Worm (Caenorhabditis elegans) whole organism, mixed stage, embryonic: ENCODE results near the gene abu-12.

Source experiments
- ceh-39 ChIP-seq: fragments of 150-350 bp; optimal IDR thresholded peaks from 2 replicates; lab custom pipeline; 2014; ENCODE audit warnings: missing biosample characterization, missing genetic modification characterization
- ces-1 ChIP-seq: fragments of 150-350 bp; optimal IDR thresholded peaks from 2 replicates; lab custom pipeline; 2014; ENCODE audit warnings: missing biosample characterization, missing genetic modification reagents, missing genetic modification characterization
- elt-1 ChIP-seq: sonication (generic microtip); optimal IDR thresholded peaks from 2 replicates; lab custom pipeline; 2017; ENCODE audit warnings: missing genetic modification characterization, mild to moderate bottlenecking, missing compliant biosample characterization, antibody characterized with exemption, moderate library complexity, borderline replicate concordance; ENCODE audit not compliant: insufficient read depth
- lin-32 ChIP-seq: fragments of 200-800 bp; sonication (Bioruptor generic); optimal IDR thresholded peaks from 2 replicates; lab custom pipeline; 2018; ENCODE audit warnings: mild to moderate bottlenecking, missing genetic modification characterization, missing compliant biosample characterization
- lsy-2 ChIP-seq: fragments of 150-350 bp; optimal IDR thresholded peaks from 2 replicates; lab custom pipeline; 2014; ENCODE audit warnings: missing biosample characterization, missing genetic modification characterization
- mab-5 ChIP-seq: fragments of 150-350 bp; optimal IDR thresholded peaks from 2 replicates; lab custom pipeline; 2014; ENCODE audit warnings: missing biosample characterization, missing genetic modification characterization
- nhr-76 ChIP-seq: sonication (generic microtip); optimal IDR thresholded peaks from 2 replicates; lab custom pipeline; 2017; ENCODE audit warnings: missing biosample characterization, missing genetic modification characterization
- sptf-1 ChIP-seq: sonication (generic microtip); optimal IDR thresholded peaks from 2 replicates; lab custom pipeline; 2017; ENCODE audit warnings: mild to moderate bottlenecking, missing genetic modification characterization, moderate library complexity, missing compliant biosample characterization
- tbx-8 ChIP-seq: fragments of 200-800 bp; sonication (Bioruptor generic); optimal IDR thresholded peaks from 2 replicates; lab custom pipeline; 2018; ENCODE audit warnings: mild to moderate bottlenecking, missing genetic modification characterization, moderate library complexity, missing compliant biosample characterization
- unc-62 ChIP-seq: fragments of 150-350 bp; optimal IDR thresholded peaks from 2 replicates; lab custom pipeline; 2014; ENCODE audit warnings: missing biosample characterization, missing genetic modification reagents, missing genetic modification characterization
- ztf-11 ChIP-seq: fragments of 150-350 bp; optimal IDR thresholded peaks from 2 replicates; lab custom pipeline; 2014; ENCODE audit warnings: missing biosample characterization, missing genetic modification characterization

ce11 chrX:504046-504843 lies 46.8 kb upstream of the abu-12 start:
- no peak for TF ChIP-seq ces-1 (GFP tag; lab: Kevin White, UChicago)
- peak; percentile 43 for TF ChIP-seq lsy-2 (tag; lab: Kevin White, UChicago)
- no peak for TF ChIP-seq sptf-1 (tag; lab: Kevin White, UChicago)
- no peak for TF ChIP-seq mab-5 (tag; lab: Kevin White, UChicago)
- TF ChIP-seq nhr-76 (tag; lab: Kevin White, UChicago): no peak
- TF ChIP-seq ceh-39 (tag; lab: Kevin White, UChicago): no peak
- TF ChIP-seq lin-32 (GFP tag; lab: Kevin White, UChicago): no peak
- TF ChIP-seq unc-62 (GFP tag; lab: Kevin White, UChicago): no peak
- TF ChIP-seq ztf-11 (tag; lab: Kevin White, UChicago): no peak
- TF ChIP-seq elt-1 (tag; lab: Kevin White, UChicago): peak; percentile 40
- TF ChIP-seq tbx-8 (GFP tag; lab: Kevin White, UChicago): no peak
